Worm (Caenorhabditis elegans) whole organism, young adult: Measurements from ENCODE around the gene cox-6A.

Experiments
- F57C9.4 ChIP-seq: sonication (generic microtip); optimal IDR thresholded peaks from 2 replicates; lab custom pipeline; 2017; ENCODE audit warnings: mild to moderate bottlenecking, missing genetic modification characterization, missing compliant biosample characterization
- Y95B8A.8 ChIP-seq: fragments of 200-800 bp; sonication (Bioruptor generic); IDR thresholded peaks from 2 replicates; pipeline ENCODE4 v1.3.6; 2022; ENCODE audit warnings: missing genetic modification reagents, missing genetic modification characterization, missing compliant biosample characterization
- ceh-100 ChIP-seq: fragments of 200-800 bp; sonication (Bioruptor generic); IDR thresholded peaks from 2 replicates; pipeline ENCODE4 v1.3.6; 2022; ENCODE audit warnings: missing genetic modification reagents, missing genetic modification characterization, missing compliant biosample characterization
- chd-7 ChIP-seq: sonication (generic microtip); optimal IDR thresholded peaks from 2 replicates; lab custom pipeline; 2016; ENCODE audit warnings: mild to moderate bottlenecking, missing genetic modification characterization, moderate library complexity, missing compliant biosample characterization
- hlh-12 ChIP-seq: sonication (generic microtip); optimal IDR thresholded peaks from 2 replicates; lab custom pipeline; 2016; ENCODE audit warnings: missing genetic modification characterization, missing compliant biosample characterization
- hlh-26 ChIP-seq: fragments of 200-800 bp; sonication (Bioruptor generic); conservative IDR thresholded peaks from 2 replicates; pipeline ENCODE4 v1.3.6; 2022; ENCODE audit warnings: missing genetic modification reagents, missing genetic modification characterization, missing compliant biosample characterization
- let-526 ChIP-seq: fragments of 200-800 bp; sonication (Bioruptor generic); IDR thresholded peaks from 2 replicates; pipeline ENCODE4 v1.3.6; 2022; ENCODE audit warnings: missing genetic modification reagents, missing genetic modification characterization, missing compliant biosample characterization
- lsy-27 ChIP-seq: sonication (generic microtip); optimal IDR thresholded peaks from 2 replicates; lab custom pipeline; 2017; ENCODE audit warnings: missing genetic modification characterization, mild to moderate bottlenecking, missing compliant biosample characterization, antibody characterized with exemption, missing genotype, borderline replicate concordance; ENCODE audit not compliant: insufficient read depth
- rcor-1 ChIP-seq: fragments of 200-800 bp; sonication (Bioruptor generic); IDR thresholded peaks from 2 replicates; pipeline ENCODE4 v1.3.6; 2022; ENCODE audit warnings: missing genetic modification reagents, missing genetic modification characterization, missing compliant biosample characterization
- rec-8 ChIP-seq, 2 experiments: sonication (generic microtip); optimal IDR thresholded peaks; 2 replicates each; lab custom pipeline; 2016; ENCODE audit warnings: mild to moderate bottlenecking in 2 of 2, missing genetic modification characterization in 2 of 2, missing genetic modification reagents in 2 of 2, missing genotype in 2 of 2, missing biosample characterization in 1 of 2, missing compliant biosample characterization in 1 of 2, moderate library complexity in 1 of 2
- snpc-4 ChIP-seq, 5 experiments: fragments of 150-350 bp in 1 of 5; sonication (generic microtip) in 4 of 5; optimal IDR thresholded peaks; 2 replicates each; lab custom pipeline; 2014 to 2018; ENCODE audit warnings: missing genetic modification characterization in 5 of 5, missing biosample characterization in 3 of 5, antibody characterized with exemption in 2 of 5, mild to moderate bottlenecking in 2 of 5, missing compliant biosample characterization in 2 of 5, missing genotype in 2 of 5, moderate library complexity in 2 of 5, missing genetic modification reagents in 1 of 5
- unc-62 ChIP-seq: fragments of 150-350 bp; optimal IDR thresholded peaks from 2 replicates; lab custom pipeline; 2014; ENCODE audit warnings: missing biosample characterization, missing genetic modification reagents, missing genetic modification characterization
- ztf-3 ChIP-seq: fragments of 200-800 bp; sonication (Bioruptor generic); optimal IDR thresholded peaks from 2 replicates; lab custom pipeline; 2018; ENCODE audit warnings: mild to moderate bottlenecking, missing genetic modification characterization, missing compliant biosample characterization

- TF ChIP-seq unc-62 (GFP tag; lab: Kevin White, UChicago) (no peak), F57C9.4 (tag; lab: Kevin White, UChicago) (no peak), let-526 (no peak), ceh-100 (no peak), Y95B8A.8 (GFP tag; lab: Robert Waterston, UW) (no peak), ztf-3 (no peak), snpc-4 (GFP tag; optimal IDR thresholded peaks at IDR 0.05; lab: Kevin White, UChicago) (no peak), snpc-4 (tag; optimal IDR thresholded peaks at IDR 0.05; lab: Kevin White, UChicago) (no peak), chd-7 (tag; lab: Kevin White, UChicago) (no peak), rec-8 (tag; optimal IDR thresholded peaks at IDR 0.05; lab: Kevin White, UChicago) (no peak), lsy-27 (no peak), hlh-26 (GFP tag; lab: Robert Waterston, UW) (no peak), rcor-1 (GFP tag; lab: Robert Waterston, UW) (no peak), hlh-12 (tag; lab: Kevin White, UChicago) (no peak)
Measured at ce11 chrIII:5047740-5048139, 33.8 kb upstream of the cox-6A start, which contains the start of gene C45G9.5.
